Fruit fly (Drosophila melanogaster): ENCODE data around the gene Drsl6.

Gene Drsl6

DNA sequence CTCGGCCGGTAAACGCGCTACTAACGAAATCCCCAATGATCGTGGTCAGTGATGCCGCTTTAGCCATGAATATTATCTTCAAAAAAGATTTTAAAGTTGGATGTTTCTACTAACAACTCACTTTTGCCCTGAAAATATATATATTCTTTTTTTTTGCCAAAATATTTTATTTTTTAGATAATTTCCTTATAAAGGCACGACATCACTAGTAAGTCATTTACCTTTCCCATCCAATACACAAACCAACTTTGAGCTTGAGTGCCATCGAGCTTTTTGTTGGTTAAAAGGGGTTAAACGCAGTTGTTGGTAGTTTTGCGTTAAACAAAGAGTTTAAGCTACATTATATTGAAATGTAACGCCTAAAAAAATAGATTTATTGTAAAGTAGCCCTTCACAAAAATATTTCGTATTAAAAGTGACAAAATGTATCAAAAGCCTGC is 33.1 kb downstream of the Drsl6 start, which contains the start of gene CG14968:
Gene CG14968, minus strand, starts transcription at position 26 of the 440 bp plus-strand sequence.
- peak; percentile 94 for TF ChIP-seq kay (GFP tag; ENCODE audit: borderline replicate concordance)
- peak; percentile 89 for TF ChIP-seq CG11617 (GFP tag; optimal IDR thresholded peaks at IDR 0.05)
- peak; percentile 94 for TF ChIP-seq CG7101 (tag; optimal IDR thresholded peaks at IDR 0.05)
- TF ChIP-seq Clk (GFP tag; optimal IDR thresholded peaks at IDR 0.05) = peak; percentile 86
- peak; percentile 80 for TF ChIP-seq CG1620 (GFP tag; optimal IDR thresholded peaks at IDR 0.05)
- TF ChIP-seq tj (GFP tag; optimal IDR thresholded peaks at IDR 0.05) = peak; percentile 56
- TF ChIP-seq cic (GFP tag; optimal IDR thresholded peaks at IDR 0.05) = peak; percentile 40
- TF ChIP-seq pad (GFP tag; optimal IDR thresholded peaks at IDR 0.05) = peak; percentile 70
- TF ChIP-seq Hr96 (GFP tag; optimal IDR thresholded peaks at IDR 0.05) = peak; percentile 80
- TF ChIP-seq CG7045 (GFP tag; optimal IDR thresholded peaks at IDR 0.05) = peak; percentile 90
- peak; percentile 85 for TF ChIP-seq Crg-1 (GFP tag; optimal IDR thresholded peaks at IDR 0.05)
- TF ChIP-seq CG33017 (tag; optimal IDR thresholded peaks at IDR 0.05) = peak; percentile 93
- TF ChIP-seq ovo (GFP tag; optimal IDR thresholded peaks at IDR 0.05) = peak; percentile 65
- peak; percentile 81 for TF ChIP-seq toe (GFP tag; optimal IDR thresholded peaks at IDR 0.05)
- TF ChIP-seq CG14711 (tag; optimal IDR thresholded peaks at IDR 0.05) = peak; percentile 93
- peak; percentile 62 for TF ChIP-seq Mnt (GFP tag; optimal IDR thresholded peaks at IDR 0.05)
- TF ChIP-seq cnc (optimal IDR thresholded peaks at IDR 0.05) = no peak
- peak; percentile 85 for TF ChIP-seq CG5204 (GFP tag; optimal IDR thresholded peaks at IDR 0.05)
- peak; percentile 96 for TF ChIP-seq bab1 (GFP tag; optimal IDR thresholded peaks at IDR 0.05)
- peak; percentile 92 for TF ChIP-seq CG12768 (GFP tag; optimal IDR thresholded peaks at IDR 0.05)

DNA sequence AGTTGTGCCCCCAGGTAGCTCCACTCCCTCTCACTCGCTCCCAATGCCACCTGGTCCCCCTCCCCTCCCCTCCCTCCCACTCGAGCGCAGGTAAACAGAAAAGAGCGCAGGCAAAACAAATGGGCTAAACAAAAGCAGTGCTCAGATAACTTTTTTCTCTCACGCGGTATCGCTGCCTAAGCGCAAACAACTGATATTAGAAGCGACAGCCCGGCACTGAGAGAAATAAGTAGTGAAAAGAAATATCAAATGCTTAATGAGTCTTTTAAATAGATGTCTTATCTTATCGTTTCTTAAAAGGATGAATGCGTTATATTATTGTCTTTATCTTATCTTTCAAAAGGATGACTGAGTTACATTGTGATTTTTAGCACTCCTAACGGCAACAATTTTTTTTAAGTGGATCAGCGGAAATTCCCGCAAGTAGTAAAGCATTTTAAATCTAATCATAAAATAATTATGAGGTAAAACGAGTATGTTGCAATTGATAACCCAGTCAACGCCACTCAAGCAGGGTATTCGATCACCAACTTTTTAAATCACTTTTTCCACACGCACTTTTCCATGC is 35.0 kb downstream of the Drsl6 start:
- TF ChIP-seq Clk (GFP tag; optimal IDR thresholded peaks at IDR 0.05) (peak; percentile 23), CG5204 (GFP tag; optimal IDR thresholded peaks at IDR 0.05) (peak; percentile 71), CG14711 (tag; optimal IDR thresholded peaks at IDR 0.05) (peak; percentile 69), CG33017 (tag; optimal IDR thresholded peaks at IDR 0.05) (peak; percentile 80), pad (GFP tag; optimal IDR thresholded peaks at IDR 0.05) (peak; percentile 7), CG1620 (GFP tag; optimal IDR thresholded peaks at IDR 0.05) (no peak), tj (GFP tag; optimal IDR thresholded peaks at IDR 0.05) (peak; percentile 56), CG7045 (GFP tag; optimal IDR thresholded peaks at IDR 0.05) (peak; percentile 82), toe (GFP tag; optimal IDR thresholded peaks at IDR 0.05) (peak; percentile 57), CG11617 (GFP tag; optimal IDR thresholded peaks at IDR 0.05) (peak; percentile 78), CG12768 (GFP tag; optimal IDR thresholded peaks at IDR 0.05) (peak; percentile 49), Hr96 (GFP tag; optimal IDR thresholded peaks at IDR 0.05) (peak; percentile 69), cic (GFP tag; optimal IDR thresholded peaks at IDR 0.05) (peak; percentile 59), CG7101 (tag; optimal IDR thresholded peaks at IDR 0.05) (peak; percentile 72), ovo (GFP tag; optimal IDR thresholded peaks at IDR 0.05) (no peak), bab1 (GFP tag; optimal IDR thresholded peaks at IDR 0.05) (peak; percentile 0), Crg-1 (GFP tag; optimal IDR thresholded peaks at IDR 0.05) (peak; percentile 12), kay (GFP tag; ENCODE audit: borderline replicate concordance) (peak; percentile 78), Mnt (GFP tag; optimal IDR thresholded peaks at IDR 0.05) (peak; percentile 22), cnc (optimal IDR thresholded peaks at IDR 0.05) (no peak)

DNA sequence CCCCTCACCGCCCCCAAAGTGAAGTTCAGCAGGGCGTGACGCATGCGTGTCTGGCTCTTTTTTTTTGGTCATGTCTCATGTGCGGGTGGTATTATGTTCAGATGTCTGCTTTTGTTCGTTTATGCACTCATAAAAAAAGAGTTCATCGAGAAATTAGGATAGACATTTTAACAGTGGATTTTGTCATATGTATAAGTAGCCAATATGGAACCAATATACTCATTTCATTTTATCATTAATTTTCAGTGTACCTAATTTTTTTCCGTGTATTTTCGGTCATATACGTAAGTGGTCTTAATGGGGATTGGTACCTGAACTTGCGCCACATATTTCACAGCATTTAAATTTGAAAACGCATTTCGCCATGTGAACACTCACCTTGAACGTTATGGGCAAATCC is 35.9 kb downstream of the Drsl6 start:
- no peak for TF ChIP-seq Clk (GFP tag; optimal IDR thresholded peaks at IDR 0.05)
- TF ChIP-seq bab1 (GFP tag; optimal IDR thresholded peaks at IDR 0.05) = no peak
- no peak for TF ChIP-seq CG1620 (GFP tag; optimal IDR thresholded peaks at IDR 0.05)
- no peak for TF ChIP-seq CG11617 (GFP tag; optimal IDR thresholded peaks at IDR 0.05)
- TF ChIP-seq CG5204 (GFP tag; optimal IDR thresholded peaks at IDR 0.05) = no peak
- no peak for TF ChIP-seq cic (GFP tag; optimal IDR thresholded peaks at IDR 0.05)
- no peak for TF ChIP-seq tj (GFP tag; optimal IDR thresholded peaks at IDR 0.05)
- no peak for TF ChIP-seq CG7045 (GFP tag; optimal IDR thresholded peaks at IDR 0.05)
- no peak for TF ChIP-seq CG14711 (tag; optimal IDR thresholded peaks at IDR 0.05)
- TF ChIP-seq CG7101 (tag; optimal IDR thresholded peaks at IDR 0.05) = no peak

DNA sequence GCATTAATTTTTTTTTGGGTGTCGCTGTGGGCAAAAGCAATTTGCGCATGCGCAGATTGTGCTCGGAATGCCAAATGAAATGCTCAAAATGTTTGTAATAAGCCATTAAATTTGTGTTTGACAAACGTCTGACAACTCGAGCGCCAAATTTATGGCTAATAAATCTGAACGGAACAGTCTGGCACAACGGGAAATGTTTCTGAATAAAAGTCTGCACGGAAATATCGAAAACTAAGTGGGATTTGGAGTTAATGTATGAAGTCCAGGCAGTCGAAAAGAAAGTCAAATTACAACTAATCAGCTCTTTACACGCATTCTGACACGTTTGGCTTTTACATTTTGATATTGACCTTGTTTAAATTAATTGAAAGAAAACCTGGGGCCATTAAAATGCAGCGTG is 45.1 kb downstream of the Drsl6 start, which contains the start of gene CG12009:
Gene CG12009, plus strand, starts transcription at position 301 of the 400 bp plus-strand sequence.
- TF ChIP-seq CG7101 (tag; optimal IDR thresholded peaks at IDR 0.05) (no peak), CG11617 (GFP tag; optimal IDR thresholded peaks at IDR 0.05) (no peak), kay (GFP tag; ENCODE audit: borderline replicate concordance) (no peak), tj (GFP tag; optimal IDR thresholded peaks at IDR 0.05) (no peak), CG33017 (tag; optimal IDR thresholded peaks at IDR 0.05) (no peak), cic (GFP tag; optimal IDR thresholded peaks at IDR 0.05) (no peak), CG7045 (GFP tag; optimal IDR thresholded peaks at IDR 0.05) (no peak), Clk (GFP tag; optimal IDR thresholded peaks at IDR 0.05) (no peak)

DNA sequence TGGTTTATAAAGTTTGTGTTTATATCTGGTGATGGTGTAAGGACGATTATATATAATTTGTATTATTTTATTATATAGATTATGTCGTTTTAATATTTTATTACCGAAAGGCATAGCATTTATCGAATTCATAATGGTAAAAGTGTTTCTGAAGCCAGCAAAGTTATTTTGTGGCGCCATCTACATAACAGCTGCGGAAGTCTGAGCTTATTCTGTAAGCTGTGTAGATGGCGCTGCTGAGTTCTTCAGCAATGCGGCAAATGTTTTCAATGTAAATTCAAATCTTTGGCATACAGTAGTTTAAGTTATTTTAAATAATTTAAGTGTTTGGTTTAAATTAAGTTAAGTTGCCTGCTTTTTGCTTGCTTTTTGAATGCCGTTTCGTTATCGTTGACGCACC is 47.8 kb downstream of the Drsl6 start:
- TF ChIP-seq Clk (GFP tag; optimal IDR thresholded peaks at IDR 0.05) = no peak
- peak; percentile 39 for TF ChIP-seq kay (GFP tag; ENCODE audit: borderline replicate concordance)

All from whole organism, adult.